Fruit fly (Drosophila melanogaster): ENCODE results near the gene Ctl2.
A peak's percentile ranks its signal among the peaks of the same experiment; 100 is the strongest.

The Ctl2 gene

dm6 chr3R:29122817-29123611 is at the start of gene Ctl2, which contains the start of gene yem (continued):
- peak; percentile 58; the same call in 1 of the 3 replicates for TF ChIP-seq tgo (GFP tag; IDR thresholded peaks at IDR 0.05)
- no peak; the same call in none of the 2 replicates for TF ChIP-seq CG31224 (GFP tag; IDR thresholded peaks at IDR 0.05)
- TF ChIP-seq Hsf (GFP tag; optimal IDR thresholded peaks at IDR 0.05) = peak; percentile 85
- TF ChIP-seq CG6813 (GFP tag; optimal IDR thresholded peaks at IDR 0.05) = no peak
- peak; percentile 51 for TF ChIP-seq CG4854 (GFP tag; optimal IDR thresholded peaks at IDR 0.05)
- TF ChIP-seq CG18262 (tag; optimal IDR thresholded peaks at IDR 0.05) = peak; percentile 68
- TF ChIP-seq unc-4 (GFP tag; IDR thresholded peaks at IDR 0.05; ENCODE audit: partially characterized antibody) = no peak
- peak; percentile 82 for TF ChIP-seq Atf3 (GFP tag; optimal IDR thresholded peaks at IDR 0.05)
- peak; percentile 75 to 84 for TF ChIP-seq chif (GFP tag; optimal IDR thresholded peaks at IDR 0.05)
- no peak for TF ChIP-seq CrebB (tag; optimal IDR thresholded peaks at IDR 0.05)
- peak; percentile 67 for TF ChIP-seq CG9876 (GFP tag; optimal IDR thresholded peaks at IDR 0.05)
- TF ChIP-seq bigmax (GFP tag; optimal IDR thresholded peaks at IDR 0.05) = no peak
- TF ChIP-seq CG13894 (tag; optimal IDR thresholded peaks at IDR 0.05) = peak; percentile 1
- TF ChIP-seq HHEX (GFP tag; optimal IDR thresholded peaks at IDR 0.05) = no peak
- no peak for TF ChIP-seq Ravus (GFP tag; IDR thresholded peaks at IDR 0.05)
- TF ChIP-seq BEAF-32 (GFP tag; optimal IDR thresholded peaks at IDR 0.05) = peak; percentile 50
- peak; percentile 81 for TF ChIP-seq pnt (GFP tag; optimal IDR thresholded peaks at IDR 0.05)
- TF ChIP-seq gsb (GFP tag; IDR thresholded peaks at IDR 0.05) = no peak
- TF ChIP-seq CG6175 (GFP tag; IDR thresholded peaks at IDR 0.05) = peak; percentile 69; the same call in 2 of the 3 replicates
- TF ChIP-seq Rfx (GFP tag; IDR thresholded peaks at IDR 0.05) = peak; percentile 84
- no peak for TF ChIP-seq GATAe (GFP tag; conservative IDR thresholded peaks at IDR 0.05)
- TF ChIP-seq gcm (GFP tag; optimal IDR thresholded peaks at IDR 0.05) = no peak
- TF ChIP-seq pum (GFP tag; optimal IDR thresholded peaks at IDR 0.05) = peak; percentile 83
- peak; percentile 51 for TF ChIP-seq Oli (tag; optimal IDR thresholded peaks at IDR 0.05)
- peak; percentile 71 for TF ChIP-seq gem (tag; optimal IDR thresholded peaks at IDR 0.05)
- peak; percentile 42; the same call in 1 of the 3 replicates for TF ChIP-seq otp (GFP tag; IDR thresholded peaks at IDR 0.05)
- TF ChIP-seq sd (tag; optimal IDR thresholded peaks at IDR 0.05) = peak; percentile 100
- peak; percentile 86 for TF ChIP-seq Dip3 (GFP tag; optimal IDR thresholded peaks at IDR 0.05)
- no peak for TF ChIP-seq CTCF (GFP tag; optimal IDR thresholded peaks at IDR 0.05)
- peak; percentile 77 for TF ChIP-seq CG4424 (GFP tag; optimal IDR thresholded peaks at IDR 0.05)
- TF ChIP-seq Ptx1 (GFP tag; IDR thresholded peaks at IDR 0.05) = peak; percentile 73
- peak; percentile 61 for TF ChIP-seq CG11085 (GFP tag; IDR thresholded peaks at IDR 0.05)
- TF ChIP-seq lov (optimal IDR thresholded peaks at IDR 0.05) = no peak
- peak; percentile 16; the same call in 1 of the 3 replicates for TF ChIP-seq lov (GFP tag; IDR thresholded peaks at IDR 0.05)
- TF ChIP-seq pita (GFP tag; optimal IDR thresholded peaks at IDR 0.05) = peak; percentile 3
- peak; percentile 59 for TF ChIP-seq Mrtf (GFP tag; IDR thresholded peaks at IDR 0.05)
- TF ChIP-seq H15 (GFP tag; IDR thresholded peaks at IDR 0.05) = peak; percentile 56; the same call in 2 of the 3 replicates
- TF ChIP-seq cad (GFP tag; optimal IDR thresholded peaks at IDR 0.05) = no peak
- peak; percentile 61 for TF ChIP-seq CG3281 (GFP tag; optimal IDR thresholded peaks at IDR 0.05)
- peak; percentile 46 for TF ChIP-seq gfzf (GFP tag; optimal IDR thresholded peaks at IDR 0.05)
- TF ChIP-seq MESR4 (GFP tag; optimal IDR thresholded peaks at IDR 0.05) = peak; percentile 41
- TF ChIP-seq CG11456 (GFP tag; IDR thresholded peaks at IDR 0.05) = peak; percentile 81
- peak; percentile 95 for TF ChIP-seq crol (GFP tag; IDR thresholded peaks at IDR 0.05)
- 0 out of 2 replicates have a peak, but pooled peaks have one; percentile 8 for TF ChIP-seq Atf6 (GFP tag; IDR thresholded peaks at IDR 0.05)
- peak; percentile 58; the same call in 1 of the 2 replicates for TF ChIP-seq vvl (GFP tag; IDR thresholded peaks at IDR 0.05)
- TF ChIP-seq E2f1 (GFP tag; IDR thresholded peaks at IDR 0.05) = peak; percentile 39
- peak; percentile 39; the same call in 1 of the 2 replicates for TF ChIP-seq HLH3B (GFP tag; IDR thresholded peaks at IDR 0.05)
- no peak for TF ChIP-seq CG5180 (GFP tag; optimal IDR thresholded peaks at IDR 0.05)
- TF ChIP-seq CG1832 (GFP tag; optimal IDR thresholded peaks at IDR 0.05) = no peak
- TF ChIP-seq CG11695 (GFP tag; IDR thresholded peaks at IDR 0.05) = no peak
